Worm (Caenorhabditis elegans) whole organism, late embryonic: ENCODE results near the gene K08F4.12.

Experiments used
- C08G9.2 ChIP-seq: sonication (generic microtip); optimal IDR thresholded peaks from 2 replicates; lab custom pipeline; 2016; ENCODE audit warnings: mild to moderate bottlenecking, missing genetic modification characterization, moderate library complexity, missing compliant biosample characterization
- F13H6.1 ChIP-seq: sonication (generic microtip); optimal IDR thresholded peaks from 2 replicates; lab custom pipeline; 2016; ENCODE audit warnings: missing genetic modification characterization, missing compliant biosample characterization
- T23F11.4 ChIP-seq: fragments of 200-800 bp; sonication (Bioruptor generic); optimal IDR thresholded peaks from 2 replicates; lab custom pipeline; 2018; ENCODE audit warnings: mild to moderate bottlenecking, missing genetic modification characterization, missing compliant biosample characterization
- ceh-19 ChIP-seq: fragments of 200-800 bp; sonication (Bioruptor generic); optimal IDR thresholded peaks from 2 replicates; lab custom pipeline; 2018; ENCODE audit warnings: mild to moderate bottlenecking, missing genetic modification characterization, missing compliant biosample characterization
- ceh-30 ChIP-seq: fragments of 150-350 bp; optimal IDR thresholded peaks from 2 replicates; lab custom pipeline; 2014; ENCODE audit warnings: missing biosample characterization, missing genetic modification characterization
- ceh-31 ChIP-seq: sonication (generic microtip); optimal IDR thresholded peaks from 2 replicates; lab custom pipeline; 2016; ENCODE audit warnings: missing genetic modification characterization, missing compliant biosample characterization
- ceh-45 ChIP-seq: fragments of 200-800 bp; sonication (Bioruptor generic); IDR thresholded peaks from 2 replicates; pipeline ENCODE4 v1.3.6; 2022; ENCODE audit warnings: missing genetic modification reagents, missing genetic modification characterization, missing compliant biosample characterization
- ceh-6 ChIP-seq: fragments of 200-800 bp; sonication (Bioruptor generic); optimal IDR thresholded peaks from 2 replicates; lab custom pipeline; 2018; ENCODE audit warnings: mild to moderate bottlenecking, missing genetic modification characterization, missing compliant biosample characterization
- ceh-9 ChIP-seq: sonication (generic microtip); optimal IDR thresholded peaks from 2 replicates; lab custom pipeline; 2016; ENCODE audit warnings: mild to moderate bottlenecking, missing genetic modification characterization, inconsistent platforms, missing compliant biosample characterization
- dmd-4 ChIP-seq: sonication (generic microtip); optimal IDR thresholded peaks from 2 replicates; lab custom pipeline; 2016; ENCODE audit warnings: borderline replicate concordance, missing genetic modification characterization, missing compliant biosample characterization
- dve-1 ChIP-seq: sonication (generic microtip); optimal IDR thresholded peaks from 2 replicates; lab custom pipeline; 2017; ENCODE audit warnings: antibody characterized with exemption, mild to moderate bottlenecking, missing genetic modification characterization, missing compliant biosample characterization
- elt-2 ChIP-seq: sonication (generic microtip); optimal IDR thresholded peaks from 2 replicates; lab custom pipeline; 2016; ENCODE audit warnings: missing genetic modification reagents, missing genetic modification characterization, missing compliant biosample characterization
- fax-1 ChIP-seq: sonication (generic microtip); optimal IDR thresholded peaks from 2 replicates; lab custom pipeline; 2016; ENCODE audit warnings: missing genotype, missing genetic modification characterization, missing compliant biosample characterization
- hlh-13 ChIP-seq: fragments of 200-800 bp; sonication (Bioruptor generic); optimal IDR thresholded peaks from 2 replicates; lab custom pipeline; 2018; ENCODE audit warnings: mild to moderate bottlenecking, missing genetic modification characterization, missing compliant biosample characterization
- hlh-15 ChIP-seq: sonication (generic microtip); optimal IDR thresholded peaks from 2 replicates; lab custom pipeline; 2016; ENCODE audit warnings: missing genetic modification characterization, missing compliant biosample characterization
- hlh-8 ChIP-seq: sonication (generic microtip); optimal IDR thresholded peaks from 2 replicates; lab custom pipeline; 2016; ENCODE audit warnings: missing genotype, missing genetic modification characterization, missing compliant biosample characterization
- mec-3 ChIP-seq: sonication (generic microtip); optimal IDR thresholded peaks from 2 replicates; lab custom pipeline; 2016; ENCODE audit warnings: borderline replicate concordance, missing genetic modification characterization, missing compliant biosample characterization
- nfya-1 ChIP-seq: sonication (generic microtip); optimal IDR thresholded peaks from 2 replicates; lab custom pipeline; 2017; ENCODE audit warnings: missing genetic modification characterization, mild to moderate bottlenecking, missing compliant biosample characterization, antibody characterized with exemption, moderate library complexity
- odd-2 ChIP-seq: sonication (generic microtip); optimal IDR thresholded peaks from 2 replicates; lab custom pipeline; 2017; ENCODE audit warnings: antibody characterized with exemption, mild to moderate bottlenecking, missing genetic modification characterization, missing compliant biosample characterization
- pat-9 ChIP-seq: fragments of 200-800 bp; sonication (Bioruptor generic); optimal IDR thresholded peaks from 2 replicates; lab custom pipeline; 2018; ENCODE audit warnings: mild to moderate bottlenecking, missing genetic modification characterization, moderate library complexity, missing compliant biosample characterization
- pros-1 ChIP-seq: fragments of 150-350 bp; optimal IDR thresholded peaks from 2 replicates; lab custom pipeline; 2014; ENCODE audit warnings: missing biosample characterization, missing genetic modification reagents, missing genetic modification characterization
- ref-2 ChIP-seq: sonication (generic microtip); optimal IDR thresholded peaks from 2 replicates; lab custom pipeline; 2016; ENCODE audit warnings: missing genetic modification characterization, missing compliant biosample characterization
- rnt-1 ChIP-seq: sonication (generic microtip); optimal IDR thresholded peaks from 2 replicates; lab custom pipeline; 2016; ENCODE audit warnings: missing genetic modification characterization, missing compliant biosample characterization
- sox-2 ChIP-seq: fragments of 200-800 bp; sonication (Bioruptor generic); IDR thresholded peaks from 2 replicates; pipeline ENCODE4 v1.3.6; 2022; ENCODE audit warnings: missing genetic modification reagents, missing genetic modification characterization, missing compliant biosample characterization
- tbx-2 ChIP-seq: sonication (generic microtip); optimal IDR thresholded peaks from 2 replicates; lab custom pipeline; 2016; ENCODE audit warnings: missing genetic modification characterization, missing compliant biosample characterization
- tbx-7 ChIP-seq: sonication (generic microtip); optimal IDR thresholded peaks from 2 replicates; lab custom pipeline; 2016; ENCODE audit warnings: missing genotype, missing genetic modification characterization, missing compliant biosample characterization
- ttx-3 ChIP-seq: sonication (generic microtip); optimal IDR thresholded peaks from 2 replicates; lab custom pipeline; 2016; ENCODE audit warnings: missing genetic modification reagents, missing genetic modification characterization, missing compliant biosample characterization
- unc-3 ChIP-seq, 2 experiments: fragments of 200-800 bp in 1 of 2; sonication (Bioruptor generic) in 1 of 2; sonication (generic microtip) in 1 of 2; conservative IDR thresholded peaks in 1 of 2; optimal IDR thresholded peaks in 1 of 2; 2 replicates each; pipeline versions ENCODE4 v1.3.6 to Lab custom; 2016 to 2022; ENCODE audit warnings: missing compliant biosample characterization in 2 of 2, missing genetic modification characterization in 2 of 2, missing genetic modification reagents in 1 of 2
- unc-42 ChIP-seq: sonication (generic microtip); optimal IDR thresholded peaks from 2 replicates; lab custom pipeline; 2016; ENCODE audit warnings: missing genotype, missing genetic modification characterization, missing compliant biosample characterization
- zip-5 ChIP-seq: sonication (generic microtip); optimal IDR thresholded peaks from 2 replicates; lab custom pipeline; 2016; ENCODE audit warnings: missing genetic modification characterization, missing compliant biosample characterization
- ztf-16 ChIP-seq: sonication (generic microtip); optimal IDR thresholded peaks from 2 replicates; lab custom pipeline; 2017; ENCODE audit warnings: missing genetic modification characterization, missing compliant biosample characterization

Gene K08F4.12

ce11 chrIV:10128906-10129386 lies 9.0 kb upstream of the K08F4.12 start, which contains the start of the genes gtbp-1 and K08F4.3:
gtbp-1 (minus strand) TSS chrIV:10128956.
K08F4.3 (plus strand) TSS chrIV:10129257.
- no peak for TF ChIP-seq zip-5 (tag; lab: Kevin White, UChicago)
- no peak for TF ChIP-seq ztf-16
- TF ChIP-seq hlh-8 (tag; lab: Kevin White, UChicago), result no peak
- TF ChIP-seq nfya-1 (tag; lab: Kevin White, UChicago), result peak; percentile 57
- peak; percentile 39 for TF ChIP-seq ref-2
- peak; percentile 35 for TF ChIP-seq dve-1 (tag; lab: Kevin White, UChicago)
- TF ChIP-seq unc-42, result no peak
- TF ChIP-seq elt-2 (tag; lab: Kevin White, UChicago), result peak; percentile 17
- peak; percentile 15 for TF ChIP-seq tbx-2
- peak; percentile 63 for TF ChIP-seq ceh-31 (tag; lab: Kevin White, UChicago)
- no peak for TF ChIP-seq ceh-6 (GFP tag; lab: Kevin White, UChicago)
- no peak for TF ChIP-seq fax-1 (tag; lab: Kevin White, UChicago)

DNA sequence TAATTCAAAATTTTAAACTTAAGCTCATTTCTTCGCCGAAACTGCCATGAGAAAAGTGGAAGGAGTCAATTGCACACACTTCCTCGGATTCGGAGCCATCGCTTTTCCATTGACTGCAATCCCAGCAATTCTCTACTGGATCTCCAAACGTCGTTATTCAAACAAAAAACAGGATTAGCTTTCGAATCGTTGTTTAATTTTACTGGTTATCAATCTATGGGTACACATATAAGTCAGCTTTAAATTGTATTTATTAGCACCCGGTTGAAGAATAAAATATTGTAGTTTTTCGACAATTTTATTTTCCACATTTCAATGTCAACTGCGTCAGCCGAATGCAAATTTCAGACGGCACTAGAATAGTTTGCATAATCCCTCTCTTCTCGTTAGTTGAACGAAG lies 7.9 kb upstream of the K08F4.12 start, which contains the start of gene glt-3:
glt-3 (plus strand) TSS at position 301 of the 400 bp plus-strand sequence.
- TF ChIP-seq tbx-7 (no peak), ceh-9 (no peak)

- TF ChIP-seq dmd-4 (tag; lab: Kevin White, UChicago) (no peak), sox-2 (GFP tag; lab: Robert Waterston, UW) (no peak), ttx-3 (no peak), tbx-2 (no peak), nfya-1 (tag; lab: Kevin White, UChicago) (no peak), ceh-30 (tag; lab: Kevin White, UChicago) (no peak), pat-9 (no peak), unc-3 (GFP tag; conservative IDR thresholded peaks at IDR 0.05; lab: Robert Waterston, UW) (no peak), unc-3 (tag; optimal IDR thresholded peaks at IDR 0.05; lab: Kevin White, UChicago) (no peak), pros-1 (tag; lab: Kevin White, UChicago) (no peak), fax-1 (tag; lab: Kevin White, UChicago) (no peak), mec-3 (tag; lab: Kevin White, UChicago) (no peak), unc-42 (no peak), C08G9.2 (tag; lab: Kevin White, UChicago) (no peak), hlh-15 (tag; lab: Kevin White, UChicago) (no peak), ceh-19 (GFP tag; lab: Kevin White, UChicago) (no peak), tbx-7 (no peak), odd-2 (tag; lab: Kevin White, UChicago) (no peak), ceh-45 (GFP tag; lab: Robert Waterston, UW) (no peak), F13H6.1 (tag; lab: Kevin White, UChicago) (no peak), hlh-13 (no peak)
These were observed 2.1 kb upstream of the K08F4.12 start, which contains the start of gene K08F4.5 for ce11 chrIV:10135817-10136216. K08F4.5 (minus strand) TSS chrIV:10135917.

- TF ChIP-seq odd-2 (tag; lab: Kevin White, UChicago) (no peak), rnt-1 (no peak), T23F11.4 (GFP tag; lab: Kevin White, UChicago) (no peak)
- TF ChIP-seq, all 69 proteins: peak for 0
These were observed 2.2 kb downstream of the K08F4.12 start, which contains the start of gene gst-3 for ce11 chrIV:10140143-10140542. gst-3 (minus strand) TSS chrIV:10140243.

DNA sequence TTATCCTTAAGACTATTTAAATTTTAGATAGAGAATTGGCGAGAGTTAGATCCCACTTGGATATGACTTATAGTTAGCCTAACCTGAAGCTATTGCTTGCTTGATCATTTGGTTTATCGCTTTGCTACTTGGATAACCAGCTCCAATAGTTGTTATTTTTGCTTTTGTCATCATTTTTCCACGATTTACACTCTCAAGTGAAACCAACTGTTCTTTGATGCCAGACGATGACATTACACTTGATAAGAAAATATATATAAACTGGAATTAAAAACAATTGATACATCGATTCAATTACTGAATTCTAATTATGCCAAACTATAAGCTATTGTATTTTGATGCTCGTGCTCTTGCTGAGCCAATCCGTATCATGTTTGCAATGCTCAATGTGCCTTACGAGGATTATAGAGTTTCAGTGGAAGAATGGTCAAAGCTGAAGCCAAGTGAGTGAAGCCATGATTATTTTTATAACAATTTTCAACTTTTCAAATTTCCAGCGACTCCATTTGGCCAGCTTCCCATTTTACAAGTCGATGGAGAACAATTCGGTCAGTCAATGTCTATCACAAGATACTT lies 4.1 kb downstream of the K08F4.12 start, which contains the start of the genes gst-2, gst-4 and dhs-12:
gst-2 (minus strand) TSS at position 132 of the 576 bp plus-strand sequence.
gst-4 (plus strand) TSS at position 296 of the 576 bp plus-strand sequence.
dhs-12 (plus strand) TSS at position 526 of the 576 bp plus-strand sequence.
- TF ChIP-seq rnt-1, result no peak
- TF ChIP-seq, all 69 proteins: peak for 0
